Fruit fly (Drosophila melanogaster): Measurements from ENCODE around the gene CG14435.

The CG14435 gene

DNA sequence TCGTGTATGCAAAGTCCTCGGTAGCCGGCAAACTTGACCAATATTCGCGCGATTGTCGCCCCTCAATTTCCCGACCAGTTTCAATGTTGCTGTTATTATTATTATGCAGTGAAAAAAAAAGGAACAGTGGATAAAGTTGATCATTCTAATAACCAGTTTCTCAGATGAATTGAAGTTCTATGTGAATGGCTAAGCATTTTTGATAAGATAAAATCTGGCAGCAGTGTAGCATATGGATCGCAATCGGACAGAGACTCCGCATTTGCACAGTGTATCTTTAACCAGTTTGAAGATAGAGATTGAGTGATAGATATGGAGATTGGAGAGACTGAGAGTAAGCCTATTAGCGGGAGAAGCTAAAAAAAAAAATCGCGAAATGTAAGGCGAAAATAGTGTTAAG lies 50.3 kb downstream of the CG14435 start (continued):
- TF ChIP-seq NC2β (GFP tag; optimal IDR thresholded peaks at IDR 0.05) (peak; percentile 52), CG17829 (tag; optimal IDR thresholded peaks at IDR 0.05) (no peak), lov (optimal IDR thresholded peaks at IDR 0.05) (no peak), lov (GFP tag; IDR thresholded peaks at IDR 0.05) (no peak), Nf-YC (tag; optimal IDR thresholded peaks at IDR 0.05) (no peak), Hand (GFP tag; optimal IDR thresholded peaks at IDR 0.05) (no peak), gem (tag; optimal IDR thresholded peaks at IDR 0.05) (peak; percentile 80), Atf3 (GFP tag; optimal IDR thresholded peaks at IDR 0.05) (no peak), CG15696 (tag; optimal IDR thresholded peaks at IDR 0.05) (no peak), zf30C (GFP tag; optimal IDR thresholded peaks at IDR 0.05) (no peak), dmrt99B (tag; optimal IDR thresholded peaks at IDR 0.05) (peak; percentile 86), CG5245 (GFP tag; optimal IDR thresholded peaks at IDR 0.05) (peak; percentile 42), exex (tag; optimal IDR thresholded peaks at IDR 0.05) (peak; percentile 14), ind (GFP tag; optimal IDR thresholded peaks at IDR 0.05) (peak; percentile 81), Hr51 (GFP tag; optimal IDR thresholded peaks at IDR 0.05) (peak; percentile 15 to 81), CoRest (tag; optimal IDR thresholded peaks at IDR 0.05) (peak; percentile 73), Dad (GFP tag; optimal IDR thresholded peaks at IDR 0.05) (peak; percentile 44), CG1024 (GFP tag; IDR thresholded peaks at IDR 0.05) (0 out of 2 replicates have a peak, but pooled peaks have one; percentile 5), CG16863 (GFP tag; optimal IDR thresholded peaks at IDR 0.05) (peak; percentile 54), scrt (GFP tag; optimal IDR thresholded peaks at IDR 0.05) (peak; percentile 66), sna (GFP tag; IDR thresholded peaks at IDR 0.05; ENCODE audit: partially characterized antibody) (no peak), CG11560 (tag; IDR thresholded peaks at IDR 0.05) (peak; percentile 53; the same call in 1 of the 3 replicates), gce (GFP tag; IDR thresholded peaks at IDR 0.05) (peak; percentile 75; the same call in 2 of the 3 replicates), CG7271 (tag; optimal IDR thresholded peaks at IDR 0.05) (no peak), gfzf (GFP tag; optimal IDR thresholded peaks at IDR 0.05) (no peak), Mrtf (GFP tag; IDR thresholded peaks at IDR 0.05) (peak; percentile 74; the same call in 2 of the 3 replicates), Blimp-1 (GFP tag; optimal IDR thresholded peaks at IDR 0.05) (peak; percentile 50), Dp (GFP tag; optimal IDR thresholded peaks at IDR 0.05) (no peak), CHES-1-like (GFP tag; optimal IDR thresholded peaks at IDR 0.05) (peak; percentile 56), CG2712 (tag; optimal IDR thresholded peaks at IDR 0.05) (peak; percentile 37), luna (GFP tag; optimal IDR thresholded peaks at IDR 0.05) (peak; percentile 7), CG17385 (GFP tag; optimal IDR thresholded peaks at IDR 0.05) (peak; percentile 68), cg (GFP tag; optimal IDR thresholded peaks at IDR 0.05) (no peak), pfk (GFP tag; optimal IDR thresholded peaks at IDR 0.05) (no peak), BEAF-32 (GFP tag; optimal IDR thresholded peaks at IDR 0.05) (no peak), grn (GFP tag; optimal IDR thresholded peaks at IDR 0.05) (peak; percentile 67), CG30431 (GFP tag; optimal IDR thresholded peaks at IDR 0.05) (peak; percentile 46), nerfin-1 (tag; optimal IDR thresholded peaks at IDR 0.05) (peak; percentile 42), crp (GFP tag; optimal IDR thresholded peaks at IDR 0.05) (no peak), CG3281 (GFP tag; optimal IDR thresholded peaks at IDR 0.05) (peak; percentile 74), schlank (tag; optimal IDR thresholded peaks at IDR 0.05) (peak; percentile 68), esg (GFP tag; conservative IDR thresholded peaks at IDR 0.05) (peak; percentile 67), salm (tag; optimal IDR thresholded peaks at IDR 0.05) (peak; percentile 42), ara (GFP tag; IDR thresholded peaks at IDR 0.05) (peak; percentile 46; the same call in 1 of the 2 replicates), Max (GFP tag; optimal IDR thresholded peaks at IDR 0.05) (peak; percentile 39), onecut (GFP tag; IDR thresholded peaks at IDR 0.05) (peak; percentile 41; the same call in 1 of the 2 replicates), inv (GFP tag; IDR thresholded peaks at IDR 0.05; ENCODE audit: partially characterized antibody) (no peak), CG12236 (GFP tag; optimal IDR thresholded peaks at IDR 0.05) (no peak), Xrp1 (GFP tag; IDR thresholded peaks at IDR 0.05) (peak; percentile 69), repo (GFP tag; optimal IDR thresholded peaks at IDR 0.05) (peak; percentile 38)

All from whole organism, embryonic.